Fruit fly (Drosophila melanogaster) whole organism, embryonic: Measurements from ENCODE around the gene PGRP-LA.

Source experiments
- CG3407 ChIP-seq: fragments of 200-800 bp; sonication (Bioruptor generic); optimal IDR thresholded peaks from 2 replicates; lab custom pipeline; 2018; ENCODE audit warnings: missing biosample characterization, mild to moderate bottlenecking, missing genetic modification characterization
- CG4282 ChIP-seq: fragments of 200-800 bp; sonication (Bioruptor generic); optimal IDR thresholded peaks from 2 replicates; lab custom pipeline; 2016; ENCODE audit warnings: missing biosample characterization, missing genetic modification characterization
- gfzf ChIP-seq: fragments of 200-800 bp; sonication (Bioruptor generic); optimal IDR thresholded peaks from 2 replicates; lab custom pipeline; 2016; ENCODE audit warnings: missing biosample characterization, mild to moderate bottlenecking, missing genetic modification characterization, moderate library complexity
- sug ChIP-seq: fragments of 200-800 bp; optimal IDR thresholded peaks from 2 replicates; lab custom pipeline; 2019; ENCODE audit warnings: missing biosample characterization, mild to moderate bottlenecking, missing genetic modification characterization, moderate library complexity

DNA sequence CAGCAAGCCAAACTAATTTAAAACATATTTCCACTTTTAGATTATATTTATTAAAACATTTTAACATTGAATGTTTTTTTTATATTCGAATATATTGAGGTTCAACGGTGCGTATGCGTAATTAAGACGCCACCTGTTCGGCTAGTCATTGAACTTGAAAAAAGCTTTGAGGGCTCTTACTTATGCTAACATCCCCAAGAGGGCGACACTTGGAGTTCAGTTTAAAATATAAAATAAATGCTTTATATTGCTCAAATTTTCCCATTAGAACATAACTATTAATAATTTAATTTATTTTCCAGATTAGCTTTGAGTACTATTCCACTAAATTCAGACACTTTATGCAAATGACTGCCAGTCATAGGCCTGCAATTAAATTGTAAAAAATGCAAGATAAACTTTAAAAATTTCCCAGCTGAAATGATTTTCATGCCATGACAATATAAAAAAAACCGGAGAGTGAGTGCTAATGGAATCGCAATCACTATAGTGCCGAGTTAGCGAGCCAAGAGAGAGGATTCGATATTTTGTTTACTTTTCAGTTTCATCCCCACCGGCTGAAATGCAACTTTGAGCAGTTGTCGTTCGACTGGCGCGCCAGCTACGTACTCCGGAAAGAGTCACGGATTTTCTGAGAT lies at the start of gene PGRP-LA:
- TF ChIP-seq CG4282 (GFP tag; lab: Kevin White, UChicago) (no peak), gfzf (GFP tag; lab: Kevin White, UChicago) (no peak), sug (tag; lab: Kevin White, UChicago) (no peak), CG3407 (GFP tag; lab: Kevin White, UChicago) (no peak)
